Fruit fly (Drosophila melanogaster) Kc167 (cell line): ENCODE measurements around the gene CG5214.

ENCODE experiments used
- Myc ChIP-seq: fragments of >200 bp; optimal IDR thresholded peaks from 2 replicates; lab custom pipeline; 2017; ENCODE audit warnings: missing external identifiers
- Sin3A ChIP-seq: fragments of >200 bp; optimal IDR thresholded peaks from 2 replicates; lab custom pipeline; 2018; ENCODE audit warnings: missing external identifiers
- h ChIP-seq: fragments of >200 bp; optimal IDR thresholded peaks from 3 replicates; lab custom pipeline; 2018; ENCODE audit warnings: missing external identifiers
- insv ChIP-seq: fragments of >200 bp; optimal IDR thresholded peaks from 3 replicates; lab custom pipeline; 2018; ENCODE audit warnings: missing external identifiers
- psq ChIP-seq: fragments of >200 bp; optimal IDR thresholded peaks from 2 replicates; lab custom pipeline; 2017; ENCODE audit warnings: missing external identifiers
- ttk ChIP-seq: sonication (Bioruptor generic); optimal IDR thresholded peaks from 2 replicates; lab custom pipeline; 2017; ENCODE audit warnings: missing external identifiers

Gene CG5214

DNA sequence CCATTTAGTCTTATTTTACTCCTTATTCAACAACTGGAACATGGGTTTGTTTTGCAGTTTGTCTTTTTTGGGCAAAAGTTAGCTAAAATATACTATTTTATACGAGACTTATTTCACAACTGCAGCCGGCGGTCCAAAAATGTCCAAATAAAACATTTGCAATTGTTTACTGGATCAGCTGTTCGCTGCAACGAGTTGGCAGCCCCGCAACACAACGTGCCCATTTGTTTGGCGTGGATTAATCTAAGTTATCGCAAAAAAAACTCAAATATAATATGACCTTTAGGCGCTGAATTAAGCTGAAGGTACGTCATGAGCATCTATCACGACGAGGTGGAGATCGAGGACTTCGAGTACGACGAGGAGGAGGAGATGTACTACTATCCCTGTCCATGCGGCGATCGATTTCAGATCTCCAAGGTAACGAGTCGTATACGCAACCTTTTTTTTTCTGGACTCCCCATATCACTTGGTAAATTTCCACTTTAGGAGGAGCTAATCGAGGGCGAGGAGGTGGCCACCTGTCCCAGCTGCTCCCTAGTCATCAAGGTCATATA, 12.3 kb upstream of the CG5214 start, which contains the start of the genes CG17187 and Dph3:
Gene CG17187 (minus strand): TSS at position 175 of the 557 bp plus-strand sequence.
Gene Dph3 (plus strand): TSS at position 208 of the 557 bp plus-strand sequence.
- TF ChIP-seq insv (lab: Kevin White, UChicago) (no peak), h (lab: Kevin White, UChicago) (no peak), Sin3A (no peak), ttk (lab: Kevin White, UChicago) (no peak), Myc (lab: Kevin White, UChicago) (no peak)

dm6 chr3R:11234918-11235371, 9.2 kb upstream of the CG5214 start, which contains the start of the genes Arfip and CG17721:
TSS of gene Arfip (minus strand) at chr3R:11235013.
TSS of gene CG17721 (plus strand) at chr3R:11235140.
- no peak for TF ChIP-seq insv (lab: Kevin White, UChicago)
- TF ChIP-seq h (lab: Kevin White, UChicago) = no peak
- no peak for TF ChIP-seq Myc (lab: Kevin White, UChicago)
- TF ChIP-seq Sin3A = no peak
- no peak for TF ChIP-seq psq
- TF ChIP-seq ttk (lab: Kevin White, UChicago) = no peak

dm6 chr3R:11236041-11236440, 8.1 kb upstream of the CG5214 start, which contains the start of gene CG31441:
TSS of gene CG31441 (plus strand) at chr3R:11236286.
- TF ChIP-seq Sin3A = no peak
- no peak for TF ChIP-seq insv (lab: Kevin White, UChicago)
- no peak for TF ChIP-seq ttk (lab: Kevin White, UChicago)
- no peak for TF ChIP-seq psq
- no peak for TF ChIP-seq h (lab: Kevin White, UChicago)
- TF ChIP-seq Myc (lab: Kevin White, UChicago) = no peak

DNA sequence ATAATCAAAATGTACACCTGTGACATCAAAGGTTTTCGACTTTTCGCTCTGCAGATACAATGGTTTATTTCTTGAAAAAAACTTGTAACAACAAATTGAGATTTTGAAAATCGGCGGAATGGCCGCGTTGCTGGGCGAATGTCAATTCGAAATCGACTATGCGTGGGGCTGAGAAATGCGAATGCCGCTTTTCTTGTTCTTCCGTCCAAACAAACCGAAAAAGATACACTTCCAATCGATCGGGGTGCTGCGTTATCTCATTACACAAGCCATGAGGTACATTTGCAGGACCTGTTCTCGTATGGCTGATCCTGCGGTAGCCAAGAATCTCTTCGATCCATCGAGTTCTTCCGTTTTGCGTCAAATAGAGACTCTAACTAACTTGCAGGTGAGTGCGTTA, 6.5 kb upstream of the CG5214 start, which contains the start of gene CG31388:
Gene CG31388 (plus strand): TSS at position 218 of the 400 bp plus-strand sequence.
- TF ChIP-seq insv (lab: Kevin White, UChicago) (no peak), ttk (lab: Kevin White, UChicago) (no peak), psq (no peak), Myc (lab: Kevin White, UChicago) (no peak), h (lab: Kevin White, UChicago) (no peak), Sin3A (no peak)

- TF ChIP-seq h (lab: Kevin White, UChicago) (no peak), insv (lab: Kevin White, UChicago) (no peak), Sin3A (no peak)
Observed at dm6 chr3R:11240891-11241290, 3.2 kb upstream of the CG5214 start, which contains the start of the genes scpr-B and scpr-A. TSS of gene scpr-B (minus strand) at chr3R:11240991. TSS of gene scpr-A (plus strand) at chr3R:11241183.

DNA sequence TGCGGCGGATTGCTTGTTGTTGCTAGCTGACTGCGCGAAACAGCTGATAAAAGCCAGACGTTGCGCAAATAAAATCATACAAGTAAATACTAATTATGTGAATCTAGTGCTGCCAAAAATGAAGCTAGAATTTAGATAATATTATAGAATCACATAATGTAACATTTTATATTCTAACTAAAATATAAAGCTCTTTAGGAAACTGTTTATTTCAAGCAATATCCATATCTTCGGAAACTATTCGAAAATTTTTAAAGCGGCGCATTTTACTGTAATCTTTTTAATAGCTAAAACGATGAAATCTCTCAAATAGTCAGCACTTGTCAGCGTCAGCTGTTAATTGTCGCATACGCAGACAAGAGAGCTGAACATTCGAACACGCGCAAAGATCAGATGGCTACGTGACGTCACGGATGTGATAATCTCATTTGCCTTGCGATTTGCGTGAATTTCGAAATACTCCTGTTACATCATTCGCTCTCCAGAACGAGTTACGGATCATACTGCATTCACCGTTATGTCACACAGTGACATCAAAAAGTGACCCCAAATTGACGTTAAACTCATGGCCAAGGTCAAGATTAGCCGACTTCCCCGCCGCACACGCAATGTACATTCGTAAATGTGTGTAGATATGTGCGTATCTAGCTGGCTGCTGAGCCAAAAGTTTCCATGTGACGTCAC, 903 bp upstream of the CG5214 start:
- TF ChIP-seq ttk (lab: Kevin White, UChicago) = no peak
- no peak for TF ChIP-seq psq
- TF ChIP-seq Sin3A = no peak
- TF ChIP-seq h (lab: Kevin White, UChicago) = no peak
- no peak for TF ChIP-seq insv (lab: Kevin White, UChicago)
- TF ChIP-seq Myc (lab: Kevin White, UChicago) = no peak

DNA sequence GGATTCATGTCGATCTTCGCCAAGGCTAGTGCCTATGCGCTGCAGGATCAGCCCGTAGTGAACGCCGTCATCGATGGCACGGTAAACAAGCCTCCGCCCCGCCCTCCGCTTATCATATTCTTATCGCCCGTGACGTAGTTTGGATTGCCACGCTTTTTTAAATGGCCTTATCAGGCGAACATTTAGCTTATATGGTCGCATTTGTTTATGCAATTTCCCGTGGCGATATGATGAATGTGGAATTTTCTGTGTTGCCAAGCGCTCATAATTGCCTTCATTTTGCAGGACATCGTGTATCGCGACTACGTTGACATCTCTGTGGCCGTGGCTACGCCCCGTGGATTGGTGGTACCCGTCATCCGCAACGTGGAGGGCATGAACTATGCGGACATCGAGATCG, 1.7 kb downstream of the CG5214 start:
- no peak for TF ChIP-seq ttk (lab: Kevin White, UChicago)
- TF ChIP-seq insv (lab: Kevin White, UChicago) = no peak
- no peak for TF ChIP-seq h (lab: Kevin White, UChicago)
- no peak for TF ChIP-seq Myc (lab: Kevin White, UChicago)
- no peak for TF ChIP-seq psq
- TF ChIP-seq Sin3A = no peak

dm6 chr3R:11246865-11247264, 2.8 kb downstream of the CG5214 start:
- TF ChIP-seq Sin3A = no peak
- TF ChIP-seq psq = no peak
- no peak for TF ChIP-seq ttk (lab: Kevin White, UChicago)
- no peak for TF ChIP-seq h (lab: Kevin White, UChicago)
- no peak for TF ChIP-seq insv (lab: Kevin White, UChicago)
- TF ChIP-seq Myc (lab: Kevin White, UChicago) = no peak

DNA sequence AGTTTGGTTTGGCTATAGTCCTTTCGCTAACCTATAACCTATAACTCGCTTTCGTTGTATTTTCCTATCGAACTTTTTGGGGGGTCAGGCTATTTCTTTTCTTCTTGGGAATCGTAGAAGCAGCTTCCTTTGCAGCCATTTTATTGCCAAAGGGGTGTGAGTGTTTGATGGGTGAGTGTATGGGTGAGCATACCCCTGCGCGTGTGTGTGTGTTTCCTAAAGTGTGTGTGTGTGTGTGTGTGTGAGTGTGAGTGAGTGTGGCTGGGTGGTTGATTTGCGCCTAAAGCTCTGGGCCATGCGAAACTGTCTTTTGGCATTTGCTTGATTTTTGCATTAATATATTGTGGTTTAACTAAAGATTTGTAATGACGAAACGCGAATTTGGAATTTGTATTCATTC, 9.7 kb downstream of the CG5214 start:
- no peak for TF ChIP-seq Myc (lab: Kevin White, UChicago)
- no peak for TF ChIP-seq psq
- TF ChIP-seq ttk (lab: Kevin White, UChicago) = no peak
- TF ChIP-seq h (lab: Kevin White, UChicago) = no peak
- no peak for TF ChIP-seq Sin3A
- no peak for TF ChIP-seq insv (lab: Kevin White, UChicago)

DNA sequence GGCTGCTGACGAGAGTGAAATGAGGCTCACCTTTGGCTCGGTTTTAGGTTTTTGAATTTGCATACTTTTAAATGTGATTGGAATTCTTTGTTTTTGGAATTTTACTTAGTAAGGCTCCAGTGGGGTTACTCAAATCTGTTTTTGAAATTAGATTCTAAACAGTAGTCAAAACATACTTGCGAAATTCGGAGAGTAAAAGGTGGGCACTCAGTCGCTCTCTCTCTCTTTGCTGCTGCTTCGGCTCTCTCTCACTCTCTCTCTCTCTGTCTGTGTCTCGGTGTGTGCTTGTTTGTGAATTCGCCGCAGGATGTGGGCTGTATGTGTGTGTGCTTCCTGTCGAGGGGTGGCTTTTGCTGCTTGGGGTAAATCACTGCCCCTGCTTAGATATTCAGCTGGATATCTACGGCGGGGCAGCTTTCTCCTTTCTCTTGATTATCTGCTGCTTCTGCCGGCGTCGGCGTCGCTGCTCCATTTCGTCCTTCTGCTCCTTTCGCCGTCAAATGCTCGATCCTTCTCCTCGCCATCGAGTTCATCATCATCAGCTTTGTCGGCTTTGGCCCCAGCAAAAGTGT, 10.4 kb downstream of the CG5214 start:
- TF ChIP-seq ttk (lab: Kevin White, UChicago) (no peak), Sin3A (no peak), insv (lab: Kevin White, UChicago) (no peak), Myc (lab: Kevin White, UChicago) (no peak), h (lab: Kevin White, UChicago) (no peak), psq (no peak)

DNA sequence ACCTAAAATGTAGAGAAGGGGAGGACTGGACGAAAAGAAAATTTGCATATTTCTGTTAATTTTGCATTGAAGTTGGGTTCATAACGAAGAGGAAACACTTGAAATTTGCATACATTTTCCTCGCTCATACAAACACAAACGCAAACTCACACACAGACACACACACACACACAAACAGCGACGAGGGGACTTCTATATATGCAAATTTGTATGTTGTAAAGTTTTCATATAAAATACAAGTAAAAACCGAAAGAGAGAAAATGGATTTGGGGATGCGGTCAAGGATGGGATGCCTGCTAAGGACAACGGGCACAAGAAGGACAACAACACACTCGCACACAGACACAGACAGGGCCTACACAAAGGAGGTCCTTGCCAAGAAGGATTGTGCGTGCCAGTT, 13.4 kb downstream of the CG5214 start:
- TF ChIP-seq ttk (lab: Kevin White, UChicago) (no peak), h (lab: Kevin White, UChicago) (no peak)

DNA sequence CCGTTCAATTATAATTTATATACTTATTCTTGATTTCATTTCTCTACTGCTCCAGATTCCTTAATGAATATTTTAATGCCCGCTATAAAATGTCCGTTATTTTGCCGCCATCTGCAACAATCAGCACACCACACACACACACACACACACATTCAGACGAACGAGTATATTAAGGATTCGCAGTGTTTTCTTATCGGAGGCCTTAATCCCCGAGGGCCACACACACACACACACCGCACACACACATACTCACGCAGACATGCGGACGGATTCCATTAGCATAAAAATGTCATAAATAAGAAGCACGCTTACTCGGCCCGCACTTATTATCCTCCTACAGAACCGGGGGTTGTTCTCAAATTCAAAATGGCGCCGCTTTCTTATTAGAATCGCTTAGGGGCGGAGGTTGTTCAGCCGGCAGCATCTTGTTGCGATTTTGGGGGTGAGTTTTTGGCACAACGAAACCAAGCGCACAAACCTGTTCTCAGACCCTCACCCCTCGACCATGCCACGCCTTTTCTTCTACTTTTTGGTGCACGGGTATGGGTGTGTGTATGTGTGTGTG, 16.9 kb downstream of the CG5214 start:
- TF ChIP-seq insv (lab: Kevin White, UChicago) = no peak
- no peak for TF ChIP-seq h (lab: Kevin White, UChicago)
- TF ChIP-seq Myc (lab: Kevin White, UChicago) = no peak
- TF ChIP-seq Sin3A = no peak
- TF ChIP-seq psq = no peak
- TF ChIP-seq ttk (lab: Kevin White, UChicago) = no peak
